Fruit fly (Drosophila melanogaster): ENCODE data around the gene Ino80.

DNA sequence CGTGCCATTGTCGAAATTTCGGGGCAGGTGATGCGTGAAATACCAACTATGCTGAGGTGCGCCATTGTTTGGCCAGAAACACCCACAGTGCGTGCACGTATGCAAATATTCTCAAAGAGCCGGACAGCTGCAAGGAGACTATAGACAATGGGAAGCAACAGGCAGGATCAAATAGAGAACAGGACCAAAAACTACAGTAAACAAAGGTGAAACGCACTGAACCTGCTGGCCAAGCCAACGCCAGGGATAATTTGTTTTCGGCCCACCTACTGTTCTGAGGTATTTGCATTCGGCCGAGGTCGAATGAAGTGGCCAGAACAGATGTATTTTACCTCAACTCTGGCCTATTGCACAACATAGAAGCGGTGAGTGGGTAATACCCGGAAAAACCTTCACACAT lies 61.2 kb downstream of the Ino80 start:
- TF ChIP-seq CrebA (GFP tag; optimal IDR thresholded peaks at IDR 0.05; ENCODE audit: borderline replicate concordance) (no peak), lola (GFP tag; optimal IDR thresholded peaks at IDR 0.05) (no peak), psq (GFP tag; optimal IDR thresholded peaks at IDR 0.05) (no peak), br (GFP tag; optimal IDR thresholded peaks at IDR 0.05) (no peak), Hr78 (GFP tag; optimal IDR thresholded peaks at IDR 0.05) (no peak), Dif (GFP tag; optimal IDR thresholded peaks at IDR 0.05; ENCODE audit: partially characterized antibody) (no peak), Dfd (GFP tag; optimal IDR thresholded peaks at IDR 0.05) (no peak), OdsH (GFP tag; optimal IDR thresholded peaks at IDR 0.05) (no peak), Abd-B (GFP tag; optimal IDR thresholded peaks at IDR 0.05) (no peak), Rel (GFP tag; optimal IDR thresholded peaks at IDR 0.05) (no peak), Rel (tag; optimal IDR thresholded peaks at IDR 0.05) (no peak), foxo (GFP tag; optimal IDR thresholded peaks at IDR 0.05) (no peak), CG9705 (GFP tag; optimal IDR thresholded peaks at IDR 0.05) (no peak)
